Worm (Caenorhabditis elegans) whole organism, L3 larva: ENCODE data around the gene F41E6.5.

ENCODE experiments used
- R02D3.7 ChIP-seq: fragments of 150-350 bp; optimal IDR thresholded peaks from 2 replicates; lab custom pipeline; 2014; ENCODE audit warnings: missing biosample characterization, missing genetic modification characterization
- ZK546.5 ChIP-seq: sonication (generic microtip); optimal IDR thresholded peaks from 2 replicates; lab custom pipeline; 2017; ENCODE audit warnings: missing biosample characterization, missing genetic modification characterization
- aly-2 ChIP-seq: fragments of 150-350 bp; optimal IDR thresholded peaks from 2 replicates; lab custom pipeline; 2014; ENCODE audit warnings: missing biosample characterization, missing genetic modification characterization
- ama-1 ChIP-seq: fragments of 150-350 bp; optimal IDR thresholded peaks from 2 replicates; lab custom pipeline; 2018
- ceh-16 ChIP-seq: sonication (generic microtip); optimal IDR thresholded peaks from 2 replicates; lab custom pipeline; 2017; ENCODE audit warnings: missing biosample characterization, missing genetic modification characterization
- ceh-28 ChIP-seq: fragments of 150-350 bp; optimal IDR thresholded peaks from 2 replicates; lab custom pipeline; 2014; ENCODE audit warnings: missing biosample characterization, missing genetic modification reagents, missing genetic modification characterization
- ceh-82 ChIP-seq: fragments of 150-350 bp; optimal IDR thresholded peaks from 2 replicates; lab custom pipeline; 2014; ENCODE audit warnings: missing biosample characterization, missing genetic modification characterization
- ceh-9 ChIP-seq: sonication (generic microtip); optimal IDR thresholded peaks from 2 replicates; lab custom pipeline; 2018; ENCODE audit warnings: missing biosample characterization, missing genetic modification characterization
- daf-12 ChIP-seq: fragments of 150-350 bp; optimal IDR thresholded peaks from 2 replicates; lab custom pipeline; 2014; ENCODE audit warnings: missing biosample characterization, missing genetic modification reagents, missing genetic modification characterization
- egl-27 ChIP-seq: sonication (generic microtip); optimal IDR thresholded peaks from 4 replicates; lab custom pipeline; 2017; ENCODE audit warnings: missing biosample characterization, missing genetic modification reagents, missing genetic modification characterization
- egl-5 ChIP-seq: fragments of 150-350 bp; optimal IDR thresholded peaks from 2 replicates; lab custom pipeline; 2017; ENCODE audit warnings: missing biosample characterization, missing genetic modification reagents, missing genetic modification characterization, inconsistent platforms
- elt-2 ChIP-seq: sonication (generic microtip); optimal IDR thresholded peaks from 2 replicates; lab custom pipeline; 2016; ENCODE audit warnings: missing genetic modification reagents, mild to moderate bottlenecking, missing genetic modification characterization, missing compliant biosample characterization
- elt-3 ChIP-seq, 3 experiments: fragments of 150-350 bp in 1 of 3; sonication (generic microtip) in 2 of 3; optimal IDR thresholded peaks; 2 replicates in 2 of 3; 4 replicates in 1 of 3; lab custom pipeline; 2014 to 2017; ENCODE audit warnings: missing biosample characterization in 3 of 3, missing genetic modification characterization in 3 of 3
- fkh-2 ChIP-seq: fragments of 150-350 bp; optimal IDR thresholded peaks from 2 replicates; lab custom pipeline; 2014; ENCODE audit warnings: missing biosample characterization, missing genetic modification reagents, missing genetic modification characterization
- fos-1 ChIP-seq: fragments of 150-350 bp; optimal IDR thresholded peaks from 2 replicates; lab custom pipeline; 2014; ENCODE audit warnings: missing biosample characterization, missing genetic modification characterization
- hmg-11 ChIP-seq: sonication (generic microtip); optimal IDR thresholded peaks from 2 replicates; lab custom pipeline; 2016; ENCODE audit warnings: missing genetic modification characterization, missing compliant biosample characterization
- jun-1 ChIP-seq: fragments of 150-350 bp; optimal IDR thresholded peaks from 2 replicates; lab custom pipeline; 2014; ENCODE audit warnings: missing biosample characterization, missing genetic modification reagents, missing genetic modification characterization
- lin-15B ChIP-seq: fragments of 150-350 bp; optimal IDR thresholded peaks from 2 replicates; lab custom pipeline; 2014; ENCODE audit warnings: missing biosample characterization, missing genetic modification characterization
- lin-39 ChIP-seq: fragments of 150-350 bp; optimal IDR thresholded peaks from 2 replicates; lab custom pipeline; 2018; ENCODE audit warnings: missing biosample characterization, missing genetic modification reagents, missing genetic modification characterization
- lsy-12 ChIP-seq: sonication (generic microtip); optimal IDR thresholded peaks from 2 replicates; lab custom pipeline; 2016; ENCODE audit warnings: mild to moderate bottlenecking, missing genetic modification characterization, missing compliant biosample characterization
- mdl-1 ChIP-seq: fragments of 150-350 bp; optimal IDR thresholded peaks from 2 replicates; lab custom pipeline; 2014; ENCODE audit warnings: missing biosample characterization, missing genetic modification characterization
- nfya-1 ChIP-seq: sonication (generic microtip); optimal IDR thresholded peaks from 2 replicates; lab custom pipeline; 2017; ENCODE audit warnings: missing genetic modification characterization, mild to moderate bottlenecking, missing compliant biosample characterization, antibody characterized with exemption, moderate library complexity; ENCODE audit not compliant: insufficient read depth
- nhr-12 ChIP-seq: fragments of 150-350 bp; optimal IDR thresholded peaks from 2 replicates; lab custom pipeline; 2014; ENCODE audit warnings: missing biosample characterization, missing genetic modification characterization
- nhr-23 ChIP-seq: fragments of 150-350 bp; optimal IDR thresholded peaks from 2 replicates; lab custom pipeline; 2014; ENCODE audit warnings: missing biosample characterization, missing genetic modification reagents, missing genetic modification characterization
- nhr-43 ChIP-seq: sonication (generic microtip); optimal IDR thresholded peaks from 2 replicates; lab custom pipeline; 2016; ENCODE audit warnings: mild to moderate bottlenecking, missing genetic modification characterization, missing compliant biosample characterization; ENCODE audit not compliant: poor library complexity, severe bottlenecking
- nhr-67 ChIP-seq: fragments of 150-350 bp; optimal IDR thresholded peaks from 2 replicates; lab custom pipeline; 2014; ENCODE audit warnings: missing biosample characterization, missing genetic modification characterization
- nhr-76 ChIP-seq: fragments of 150-350 bp; sonication (generic microtip); optimal IDR thresholded peaks from 5 replicates; lab custom pipeline; 2014; ENCODE audit warnings: missing biosample characterization, missing genetic modification characterization
- nhr-77 ChIP-seq: fragments of 150-350 bp; optimal IDR thresholded peaks from 2 replicates; lab custom pipeline; 2014; ENCODE audit warnings: missing biosample characterization, missing genetic modification characterization
- pha-4 ChIP-seq: fragments of 150-350 bp; optimal IDR thresholded peaks from 2 replicates; lab custom pipeline; 2014; ENCODE audit warnings: missing biosample characterization, missing genetic modification reagents, missing genetic modification characterization
- pqm-1 ChIP-seq: fragments of 150-350 bp; optimal IDR thresholded peaks from 2 replicates; lab custom pipeline; 2017; ENCODE audit warnings: missing biosample characterization, missing genetic modification characterization, inconsistent platforms
- sea-2 ChIP-seq: fragments of 150-350 bp; sonication (generic microtip); optimal IDR thresholded peaks from 4 replicates; lab custom pipeline; 2014; ENCODE audit warnings: missing biosample characterization, missing genetic modification reagents, missing genetic modification characterization
- unc-39 ChIP-seq: sonication (generic microtip); optimal IDR thresholded peaks from 4 replicates; lab custom pipeline; 2017; ENCODE audit warnings: missing biosample characterization, missing genetic modification characterization
- zag-1 ChIP-seq: fragments of 150-350 bp; optimal IDR thresholded peaks from 2 replicates; lab custom pipeline; 2014; ENCODE audit warnings: missing biosample characterization, missing genetic modification characterization
- ztf-11 ChIP-seq: fragments of 150-350 bp; optimal IDR thresholded peaks from 2 replicates; lab custom pipeline; 2014; ENCODE audit warnings: missing biosample characterization, missing genetic modification characterization
- ztf-4 ChIP-seq: fragments of 150-350 bp; optimal IDR thresholded peaks from 2 replicates; lab custom pipeline; 2014; ENCODE audit warnings: missing biosample characterization, missing genetic modification characterization

The F41E6.5 gene

DNA sequence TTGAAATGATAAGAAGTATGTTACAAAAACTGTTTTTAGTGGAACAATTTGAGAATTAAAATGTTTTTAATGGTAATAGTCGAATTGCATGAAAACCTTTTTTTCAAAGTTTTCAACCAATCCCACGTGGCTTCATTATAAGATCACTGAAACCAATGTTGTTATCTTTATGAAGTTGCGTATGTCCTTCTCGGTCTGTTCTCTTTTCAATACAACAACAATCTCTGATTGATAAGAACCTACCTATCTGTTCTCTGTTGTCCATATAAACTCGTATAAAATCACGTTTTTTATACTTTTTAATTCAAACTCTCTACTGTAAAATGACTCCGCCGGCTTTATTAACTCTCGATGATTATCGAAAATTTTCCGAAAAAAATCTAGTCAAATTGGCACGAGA, at the start of gene F41E6.5:
F41E6.5 (plus strand) TSS at position 209 of the 400 bp plus-strand sequence.
- TF ChIP-seq nhr-43 (tag; lab: Kevin White, UChicago) (no peak), lsy-12 (tag; lab: Kevin White, UChicago) (no peak), ztf-4 (tag; lab: Kevin White, UChicago) (no peak), egl-27 (tag; lab: Kevin White, UChicago) (no peak), nhr-76 (tag; lab: Kevin White, UChicago) (no peak), ZK546.5 (no peak), unc-39 (tag; lab: Kevin White, UChicago) (no peak), nhr-23 (tag; lab: Kevin White, UChicago) (no peak), ama-1 (lab: Kevin White, UChicago) (no peak), jun-1 (tag; lab: Kevin White, UChicago) (peak; percentile 4), nhr-77 (no peak), hmg-11 (tag; lab: Kevin White, UChicago) (no peak), nhr-67 (no peak), pha-4 (tag; lab: Kevin White, UChicago) (peak; percentile 53), lin-39 (tag; lab: Kevin White, UChicago) (no peak), pqm-1 (peak; percentile 82), ceh-9 (tag; lab: Kevin White, UChicago) (no peak), elt-3 (tag; optimal IDR thresholded peaks at IDR 0.05; lab: Kevin White, UChicago) (no peak), R02D3.7 (tag; lab: Kevin White, UChicago) (no peak), nhr-12 (tag; lab: Kevin White, UChicago) (no peak), elt-2 (tag; lab: Kevin White, UChicago) (peak; percentile 77), fos-1 (tag; lab: Kevin White, UChicago) (no peak), sea-2 (GFP tag; lab: Kevin White, UChicago) (no peak)
- TF ChIP-seq, all 47 proteins: peak for 4

DNA sequence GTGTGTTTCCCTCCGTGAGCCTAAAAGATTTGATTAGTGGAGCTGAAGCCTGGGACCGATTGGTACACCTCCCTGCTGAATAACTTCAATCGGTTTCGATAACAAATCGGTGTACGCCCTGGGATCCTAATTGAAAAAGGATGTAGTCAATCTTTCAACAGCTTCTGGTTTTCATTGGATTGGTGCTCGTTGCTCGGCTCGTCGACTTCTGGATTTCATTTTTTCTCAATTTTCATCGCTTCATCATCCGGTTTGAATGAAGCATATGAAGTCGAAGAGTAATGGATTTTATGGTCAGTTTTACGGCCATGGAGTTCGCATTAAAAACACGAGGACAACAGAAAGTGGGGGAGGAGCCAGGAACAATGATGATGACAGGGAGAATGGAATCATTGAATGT, 47.3 kb upstream of the F41E6.5 start:
- TF ChIP-seq ZK546.5: no peak
- no peak for TF ChIP-seq jun-1 (tag; lab: Kevin White, UChicago)
- no peak for TF ChIP-seq lsy-12 (tag; lab: Kevin White, UChicago)
- no peak for TF ChIP-seq lin-15B (tag; lab: Kevin White, UChicago)
- no peak for TF ChIP-seq nfya-1
- TF ChIP-seq ceh-16 (tag; lab: Kevin White, UChicago): no peak
- no peak for TF ChIP-seq ceh-28
- no peak for TF ChIP-seq fkh-2 (tag; lab: Kevin White, UChicago)
- no peak for TF ChIP-seq unc-39 (tag; lab: Kevin White, UChicago)
- TF ChIP-seq aly-2 (tag; lab: Kevin White, UChicago): no peak
- TF ChIP-seq egl-5: no peak
- TF ChIP-seq ceh-82 (tag; lab: Kevin White, UChicago): no peak
- no peak for TF ChIP-seq R02D3.7 (tag; lab: Kevin White, UChicago)
- TF ChIP-seq, all 47 proteins: peak for 0

DNA sequence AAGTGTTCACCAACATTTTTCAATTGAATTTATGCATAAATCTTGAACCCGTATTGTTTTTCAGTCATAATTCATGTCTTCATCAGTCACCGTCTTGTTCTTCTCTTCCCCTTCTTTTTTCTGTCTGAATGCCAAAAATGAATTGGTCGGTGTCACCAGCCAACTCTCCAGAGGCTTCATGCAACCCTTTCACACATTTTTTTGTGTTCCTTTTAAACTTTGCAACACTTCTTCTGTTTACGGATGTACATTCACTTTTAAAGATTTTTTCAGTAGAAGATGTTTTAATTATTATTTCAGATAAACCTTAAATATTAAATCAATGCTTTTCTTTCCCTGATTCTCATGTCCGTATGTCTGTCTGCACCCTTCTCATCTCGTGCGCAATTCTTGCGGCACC, 42.4 kb upstream of the F41E6.5 start, which contains the start of gene acr-16:
acr-16 (plus strand) TSS at position 301 of the 400 bp plus-strand sequence.
- no peak for TF ChIP-seq nhr-77
- TF ChIP-seq ztf-11: no peak
- TF ChIP-seq elt-3 (tag; optimal IDR thresholded peaks at IDR 0.05; lab: Kevin White, UChicago): no peak
- no peak for TF ChIP-seq mdl-1 (tag; lab: Kevin White, UChicago)
- no peak for TF ChIP-seq ztf-4 (tag; lab: Kevin White, UChicago)
- TF ChIP-seq nhr-23 (tag; lab: Kevin White, UChicago): no peak
- TF ChIP-seq sea-2 (GFP tag; lab: Kevin White, UChicago): no peak
- TF ChIP-seq ceh-28: no peak
- no peak for TF ChIP-seq daf-12
- TF ChIP-seq egl-5: no peak
- no peak for TF ChIP-seq nfya-1
- no peak for TF ChIP-seq zag-1
- no peak for TF ChIP-seq hmg-11 (tag; lab: Kevin White, UChicago)
- TF ChIP-seq lsy-12 (tag; lab: Kevin White, UChicago): no peak
- TF ChIP-seq, all 47 proteins: peak for 0

DNA sequence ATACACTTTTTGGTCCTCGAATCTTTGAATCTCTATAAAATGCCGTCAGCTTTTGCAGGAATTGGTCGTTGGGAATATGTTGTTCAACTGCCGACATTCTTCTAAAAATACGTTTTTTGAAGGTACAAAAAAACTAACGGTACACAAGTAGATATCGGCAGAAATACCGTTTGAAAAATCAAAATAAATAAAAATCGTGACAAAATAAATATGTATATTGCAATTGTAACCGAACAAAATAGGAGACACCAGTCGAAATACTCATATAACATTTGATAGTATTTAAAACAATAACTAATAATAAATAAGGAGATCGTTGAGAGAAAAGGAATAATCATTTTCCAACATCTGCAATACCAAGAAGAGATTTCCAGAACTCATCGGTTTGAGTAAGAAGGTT, 38.2 kb upstream of the F41E6.5 start, which contains the start of gene F25G6.8:
F25G6.8 (minus strand) TSS at position 101 of the 400 bp plus-strand sequence.
- TF ChIP-seq nfya-1 (no peak), ceh-9 (tag; lab: Kevin White, UChicago) (no peak), mdl-1 (tag; lab: Kevin White, UChicago) (no peak), fkh-2 (tag; lab: Kevin White, UChicago) (no peak), daf-12 (no peak), egl-5 (no peak), nhr-77 (no peak)
